Fruit fly (Drosophila melanogaster): ENCODE measurements around the gene CG43675.

CG43675 gene

DNA sequence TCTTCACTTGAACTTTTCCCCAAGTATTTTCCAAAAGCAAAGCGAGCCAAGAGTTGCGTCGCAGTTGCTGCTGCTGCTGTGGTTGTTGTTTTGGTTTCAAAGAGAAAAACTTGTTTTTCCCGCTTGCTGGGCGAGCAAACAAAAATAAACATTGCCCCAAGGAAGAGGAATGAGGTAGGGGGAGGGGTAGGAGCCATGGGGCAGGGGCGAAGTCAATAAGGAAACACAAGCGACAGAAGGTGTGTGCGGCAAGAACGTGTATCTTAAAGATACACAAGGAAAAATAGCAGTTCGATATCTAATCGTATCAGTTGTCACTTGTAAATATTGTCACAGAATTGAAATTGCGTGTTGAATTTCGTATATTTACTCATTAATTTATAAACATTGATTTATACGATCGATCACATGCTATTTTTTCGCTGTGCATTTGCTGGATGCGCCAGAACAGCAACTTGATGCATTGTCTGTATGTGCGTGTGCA, 38.3 kb downstream of the CG43675 start:
- TF ChIP-seq CG7045 (GFP tag; optimal IDR thresholded peaks at IDR 0.05) (no peak), CG11617 (GFP tag; optimal IDR thresholded peaks at IDR 0.05) (no peak), CG14711 (tag; optimal IDR thresholded peaks at IDR 0.05) (peak; percentile 29), Clk (GFP tag; optimal IDR thresholded peaks at IDR 0.05) (no peak)

DNA sequence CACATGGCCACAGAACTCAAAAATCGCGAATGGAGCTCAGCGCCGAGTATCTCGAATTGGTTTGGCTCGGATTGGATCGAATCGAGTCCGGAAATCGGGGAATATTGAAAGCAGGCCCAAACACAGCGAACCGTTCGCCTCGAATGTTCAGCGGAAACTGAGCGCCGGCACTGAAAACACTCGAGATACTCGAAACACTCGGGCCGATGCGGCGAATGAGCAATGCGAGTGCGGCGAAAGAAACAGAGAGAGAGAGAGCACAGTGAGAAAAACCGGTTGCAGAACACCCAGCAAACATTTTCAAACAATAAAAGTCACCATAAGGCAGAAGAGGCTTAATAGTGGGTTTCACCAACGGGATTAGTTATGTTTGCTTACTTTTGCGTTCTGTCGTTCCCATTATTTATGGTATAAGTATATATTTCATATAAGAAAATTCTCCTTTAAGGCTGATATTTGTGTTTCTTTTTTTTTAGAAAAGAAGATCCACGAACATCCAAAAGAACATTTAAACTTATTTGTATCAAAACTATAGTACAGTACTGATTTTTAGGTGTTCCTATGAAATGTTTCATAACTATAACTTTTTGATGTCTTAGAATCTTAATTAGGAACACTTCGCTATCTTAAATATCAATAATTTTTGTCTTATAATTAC, 39.2 kb downstream of the CG43675 start, which contains the start of gene FER:
FER (minus strand) TSS at position 162 of the 658 bp plus-strand sequence.
- TF ChIP-seq CG12768 (GFP tag; optimal IDR thresholded peaks at IDR 0.05) = peak; percentile 36
- TF ChIP-seq CG7045 (GFP tag; optimal IDR thresholded peaks at IDR 0.05) = peak; percentile 28
- no peak for TF ChIP-seq Crg-1 (GFP tag; optimal IDR thresholded peaks at IDR 0.05)
- TF ChIP-seq tj (GFP tag; optimal IDR thresholded peaks at IDR 0.05) = peak; percentile 45
- peak; percentile 22 for TF ChIP-seq bab1 (GFP tag; optimal IDR thresholded peaks at IDR 0.05)
- TF ChIP-seq pad (GFP tag; optimal IDR thresholded peaks at IDR 0.05) = no peak
- peak; percentile 60 for TF ChIP-seq Mnt (GFP tag; optimal IDR thresholded peaks at IDR 0.05)
- TF ChIP-seq CG5204 (GFP tag; optimal IDR thresholded peaks at IDR 0.05) = no peak
- TF ChIP-seq CG33017 (tag; optimal IDR thresholded peaks at IDR 0.05) = peak; percentile 26
- peak; percentile 14 for TF ChIP-seq CG1620 (GFP tag; optimal IDR thresholded peaks at IDR 0.05)
- TF ChIP-seq Hr96 (GFP tag; optimal IDR thresholded peaks at IDR 0.05) = peak; percentile 35
- TF ChIP-seq Clk (GFP tag; optimal IDR thresholded peaks at IDR 0.05) = no peak
- TF ChIP-seq CG11617 (GFP tag; optimal IDR thresholded peaks at IDR 0.05) = peak; percentile 25
- TF ChIP-seq toe (GFP tag; optimal IDR thresholded peaks at IDR 0.05) = peak; percentile 25
- no peak for TF ChIP-seq kay (GFP tag; ENCODE audit: borderline replicate concordance)
- no peak for TF ChIP-seq CG14711 (tag; optimal IDR thresholded peaks at IDR 0.05)
- no peak for TF ChIP-seq cnc (optimal IDR thresholded peaks at IDR 0.05)
- TF ChIP-seq cic (GFP tag; optimal IDR thresholded peaks at IDR 0.05) = no peak
- TF ChIP-seq ovo (GFP tag; optimal IDR thresholded peaks at IDR 0.05) = no peak
- TF ChIP-seq CG7101 (tag; optimal IDR thresholded peaks at IDR 0.05) = peak; percentile 28

DNA sequence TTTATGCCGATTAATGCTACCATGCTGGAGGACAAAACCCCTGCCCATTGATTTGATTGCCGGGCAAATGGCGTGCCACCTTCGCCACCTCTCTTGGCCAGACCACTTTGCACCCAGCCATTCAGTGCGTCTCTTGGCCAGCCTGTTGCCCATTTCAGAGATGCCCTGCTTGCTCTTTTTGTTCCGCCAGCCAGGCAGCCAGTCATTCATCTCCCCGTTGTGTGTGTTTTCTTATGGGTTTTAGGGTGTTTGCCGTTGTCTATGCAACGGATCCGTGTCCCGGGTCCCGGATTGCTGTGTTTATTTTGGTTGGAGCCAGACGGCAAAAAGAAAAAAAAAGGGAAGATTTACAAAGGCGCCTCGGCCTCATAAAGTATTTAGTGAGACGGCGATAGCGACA, 40.7 kb downstream of the CG43675 start:
- TF ChIP-seq Crg-1 (GFP tag; optimal IDR thresholded peaks at IDR 0.05) (no peak), Mnt (GFP tag; optimal IDR thresholded peaks at IDR 0.05) (no peak), CG33017 (tag; optimal IDR thresholded peaks at IDR 0.05) (no peak), pad (GFP tag; optimal IDR thresholded peaks at IDR 0.05) (no peak), CG1620 (GFP tag; optimal IDR thresholded peaks at IDR 0.05) (no peak), CG12768 (GFP tag; optimal IDR thresholded peaks at IDR 0.05) (no peak), CG7101 (tag; optimal IDR thresholded peaks at IDR 0.05) (no peak)

DNA sequence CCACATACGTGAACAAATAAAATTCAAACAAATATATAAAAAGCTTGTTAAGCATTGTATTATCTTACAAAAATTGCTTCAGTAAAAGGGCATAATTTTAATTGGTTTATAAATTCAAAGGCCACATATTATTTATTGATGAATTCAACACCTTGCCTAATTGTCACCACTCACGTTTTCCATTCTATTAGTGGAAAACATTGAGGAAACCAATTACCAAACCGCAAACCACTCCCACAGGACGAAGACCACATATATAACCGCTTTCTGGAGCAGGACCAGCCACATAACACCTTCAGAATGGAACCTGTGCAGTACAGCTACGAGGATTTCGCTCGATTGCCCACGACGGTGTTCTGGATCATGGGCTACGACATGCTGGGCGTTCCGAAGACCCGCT, 42.6 kb downstream of the CG43675 start, which contains the start of gene Or85f:
Or85f (plus strand) TSS at position 301 of the 400 bp plus-strand sequence.
- TF ChIP-seq CG14711 (tag; optimal IDR thresholded peaks at IDR 0.05) = no peak
- TF ChIP-seq toe (GFP tag; optimal IDR thresholded peaks at IDR 0.05) = no peak
- no peak for TF ChIP-seq pad (GFP tag; optimal IDR thresholded peaks at IDR 0.05)
- TF ChIP-seq CG5204 (GFP tag; optimal IDR thresholded peaks at IDR 0.05) = no peak
- no peak for TF ChIP-seq bab1 (GFP tag; optimal IDR thresholded peaks at IDR 0.05)
- TF ChIP-seq kay (GFP tag; ENCODE audit: borderline replicate concordance) = no peak
- no peak for TF ChIP-seq CG11617 (GFP tag; optimal IDR thresholded peaks at IDR 0.05)
- no peak for TF ChIP-seq Hr96 (GFP tag; optimal IDR thresholded peaks at IDR 0.05)
- no peak for TF ChIP-seq cic (GFP tag; optimal IDR thresholded peaks at IDR 0.05)
- TF ChIP-seq CG33017 (tag; optimal IDR thresholded peaks at IDR 0.05) = no peak
- TF ChIP-seq Crg-1 (GFP tag; optimal IDR thresholded peaks at IDR 0.05) = no peak
- no peak for TF ChIP-seq CG7045 (GFP tag; optimal IDR thresholded peaks at IDR 0.05)
- TF ChIP-seq Clk (GFP tag; optimal IDR thresholded peaks at IDR 0.05) = no peak
- TF ChIP-seq CG1620 (GFP tag; optimal IDR thresholded peaks at IDR 0.05) = no peak
- no peak for TF ChIP-seq tj (GFP tag; optimal IDR thresholded peaks at IDR 0.05)
- TF ChIP-seq CG12768 (GFP tag; optimal IDR thresholded peaks at IDR 0.05) = no peak
- no peak for TF ChIP-seq ovo (GFP tag; optimal IDR thresholded peaks at IDR 0.05)
- TF ChIP-seq CG7101 (tag; optimal IDR thresholded peaks at IDR 0.05) = no peak
- TF ChIP-seq Mnt (GFP tag; optimal IDR thresholded peaks at IDR 0.05) = no peak

DNA sequence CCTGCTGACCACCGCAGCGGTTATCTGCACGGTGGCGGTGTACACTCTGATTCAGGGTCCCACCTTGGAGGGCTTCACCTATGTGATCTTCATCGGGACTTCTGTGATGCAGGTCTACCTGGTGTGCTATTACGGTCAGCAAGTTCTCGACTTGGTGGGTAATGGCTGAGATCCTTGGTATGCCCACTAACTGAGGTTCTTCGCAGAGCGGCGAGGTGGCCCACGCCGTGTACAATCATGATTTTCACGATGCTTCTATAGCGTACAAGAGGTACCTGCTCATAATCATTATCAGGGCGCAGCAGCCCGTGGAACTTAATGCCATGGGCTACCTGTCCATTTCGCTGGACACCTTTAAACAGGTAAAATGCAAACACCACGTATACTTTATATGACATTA, 43.8 kb downstream of the CG43675 start:
- TF ChIP-seq CG7101 (tag; optimal IDR thresholded peaks at IDR 0.05) = no peak
- no peak for TF ChIP-seq bab1 (GFP tag; optimal IDR thresholded peaks at IDR 0.05)
- TF ChIP-seq toe (GFP tag; optimal IDR thresholded peaks at IDR 0.05) = no peak
- no peak for TF ChIP-seq CG7045 (GFP tag; optimal IDR thresholded peaks at IDR 0.05)
- no peak for TF ChIP-seq Clk (GFP tag; optimal IDR thresholded peaks at IDR 0.05)
- no peak for TF ChIP-seq Hr96 (GFP tag; optimal IDR thresholded peaks at IDR 0.05)
- no peak for TF ChIP-seq CG11617 (GFP tag; optimal IDR thresholded peaks at IDR 0.05)
- no peak for TF ChIP-seq cic (GFP tag; optimal IDR thresholded peaks at IDR 0.05)
- no peak for TF ChIP-seq cnc (optimal IDR thresholded peaks at IDR 0.05)
- no peak for TF ChIP-seq Crg-1 (GFP tag; optimal IDR thresholded peaks at IDR 0.05)
- TF ChIP-seq CG5204 (GFP tag; optimal IDR thresholded peaks at IDR 0.05) = no peak
- TF ChIP-seq pad (GFP tag; optimal IDR thresholded peaks at IDR 0.05) = no peak
- TF ChIP-seq CG33017 (tag; optimal IDR thresholded peaks at IDR 0.05) = no peak
- TF ChIP-seq tj (GFP tag; optimal IDR thresholded peaks at IDR 0.05) = no peak
- no peak for TF ChIP-seq Mnt (GFP tag; optimal IDR thresholded peaks at IDR 0.05)
- no peak for TF ChIP-seq CG12768 (GFP tag; optimal IDR thresholded peaks at IDR 0.05)
- TF ChIP-seq CG14711 (tag; optimal IDR thresholded peaks at IDR 0.05) = no peak
- TF ChIP-seq ovo (GFP tag; optimal IDR thresholded peaks at IDR 0.05) = no peak

DNA sequence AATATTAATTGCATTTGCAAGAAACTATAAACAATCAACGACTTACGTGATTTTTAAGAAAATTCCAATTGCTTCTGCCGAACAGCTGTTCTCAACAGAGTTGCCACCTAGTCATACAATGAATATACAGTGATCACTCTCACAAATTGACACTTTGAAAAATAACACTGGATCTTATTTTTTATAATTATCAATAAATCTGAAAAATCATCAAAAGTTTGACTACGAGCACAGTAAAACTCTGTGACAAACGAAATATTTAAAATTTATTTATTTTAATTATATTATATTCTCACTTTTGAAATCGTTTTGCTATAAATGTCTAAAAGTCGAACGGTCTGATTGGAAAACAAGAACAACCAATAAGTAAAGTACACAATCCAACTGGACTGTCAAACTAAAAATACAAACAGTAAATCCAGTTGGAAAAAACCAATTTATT, 44.7 kb downstream of the CG43675 start, which contains the start of gene CG34117:
CG34117 (minus strand) TSS at position 103 of the 442 bp plus-strand sequence.
- TF ChIP-seq Clk (GFP tag; optimal IDR thresholded peaks at IDR 0.05) (peak; percentile 5), cic (GFP tag; optimal IDR thresholded peaks at IDR 0.05) (no peak), CG12768 (GFP tag; optimal IDR thresholded peaks at IDR 0.05) (peak; percentile 72), Mnt (GFP tag; optimal IDR thresholded peaks at IDR 0.05) (peak; percentile 62), CG11617 (GFP tag; optimal IDR thresholded peaks at IDR 0.05) (peak; percentile 82), pad (GFP tag; optimal IDR thresholded peaks at IDR 0.05) (peak; percentile 56), CG33017 (tag; optimal IDR thresholded peaks at IDR 0.05) (peak; percentile 76), kay (GFP tag; ENCODE audit: borderline replicate concordance) (no peak), bab1 (GFP tag; optimal IDR thresholded peaks at IDR 0.05) (peak; percentile 93), toe (GFP tag; optimal IDR thresholded peaks at IDR 0.05) (peak; percentile 62), tj (GFP tag; optimal IDR thresholded peaks at IDR 0.05) (peak; percentile 52), cnc (optimal IDR thresholded peaks at IDR 0.05) (no peak), ovo (GFP tag; optimal IDR thresholded peaks at IDR 0.05) (no peak), CG14711 (tag; optimal IDR thresholded peaks at IDR 0.05) (peak; percentile 84), CG5204 (GFP tag; optimal IDR thresholded peaks at IDR 0.05) (peak; percentile 52), Hr96 (GFP tag; optimal IDR thresholded peaks at IDR 0.05) (peak; percentile 34), CG1620 (GFP tag; optimal IDR thresholded peaks at IDR 0.05) (peak; percentile 69), CG7101 (tag; optimal IDR thresholded peaks at IDR 0.05) (peak; percentile 89), Crg-1 (GFP tag; optimal IDR thresholded peaks at IDR 0.05) (peak; percentile 70), CG7045 (GFP tag; optimal IDR thresholded peaks at IDR 0.05) (peak; percentile 65)

All from whole organism, adult.